Worm (Caenorhabditis elegans): ENCODE measurements around the gene gdi-1.

gdi-1 gene

ce11 chrIV:14802316-14802715 is 9.6 kb upstream of the gdi-1 start, which contains the start of gene Y57G11C.1142:
Y57G11C.1142 (plus strand) TSS chrIV:14802616.
- TF ChIP-seq aptf-2 (GFP tag; conservative IDR thresholded peaks at IDR 0.05), result no peak

ce11 chrIV:14800931-14801330 is 8.2 kb upstream of the gdi-1 start:
- TF ChIP-seq aptf-2 (GFP tag; conservative IDR thresholded peaks at IDR 0.05) (no peak), ztf-28 (GFP tag; IDR thresholded peaks at IDR 0.05) (no peak), hlh-26 (GFP tag; conservative IDR thresholded peaks at IDR 0.05) (no peak), D2030.7 (GFP tag; IDR thresholded peaks at IDR 0.05) (no peak), cebp-1 (GFP tag; IDR thresholded peaks at IDR 0.05) (no peak), cebp-1 (tag; optimal IDR thresholded peaks at IDR 0.05) (no peak), ztf-18 (tag; optimal IDR thresholded peaks at IDR 0.05) (no peak), snpc-3.4 (tag; optimal IDR thresholded peaks at IDR 0.05) (no peak), ztf-3 (GFP tag; optimal IDR thresholded peaks at IDR 0.05) (no peak), hsf-1 (GFP tag; IDR thresholded peaks at IDR 0.05) (no peak), fkh-3 (tag; optimal IDR thresholded peaks at IDR 0.05) (no peak), hmg-1.2 (GFP tag; IDR thresholded peaks at IDR 0.05) (no peak)

- TF ChIP-seq mel-28 (tag; optimal IDR thresholded peaks at IDR 0.05; ENCODE audit: borderline replicate concordance) (no peak), mes-4 (tag; optimal IDR thresholded peaks at IDR 0.05) (no peak), F55B11.4 (tag; optimal IDR thresholded peaks at IDR 0.05; ENCODE audit: borderline replicate concordance, insufficient read depth) (no peak), B0261.1 (tag; optimal IDR thresholded peaks at IDR 0.05) (no peak), snpc-3.4 (tag; optimal IDR thresholded peaks at IDR 0.05) (no peak), nhr-179 (tag; optimal IDR thresholded peaks at IDR 0.05) (no peak), gei-17 (GFP tag; optimal IDR thresholded peaks at IDR 0.05) (no peak), lin-26 (GFP tag; IDR thresholded peaks at IDR 0.05) (no peak), nfyb-1 (GFP tag; IDR thresholded peaks at IDR 0.05) (no peak), ztf-6 (GFP tag; IDR thresholded peaks at IDR 0.05) (no peak), ztf-25 (GFP tag; IDR thresholded peaks at IDR 0.05) (no peak), unc-62 (GFP tag; optimal IDR thresholded peaks at IDR 0.05) (no peak), tbp1 (GFP tag; optimal IDR thresholded peaks at IDR 0.05) (no peak), pbrm-1 (GFP tag; IDR thresholded peaks at IDR 0.05) (no peak), B0336.3 (GFP tag; IDR thresholded peaks at IDR 0.05) (no peak; the same call in 1 of the 2 replicates), madf-10 (tag; optimal IDR thresholded peaks at IDR 0.05) (no peak), let-526 (GFP tag; IDR thresholded peaks at IDR 0.05) (no peak), nfya-2 (GFP tag; IDR thresholded peaks at IDR 0.05) (no peak), lin-54 (GFP tag; optimal IDR thresholded peaks at IDR 0.05) (no peak), egl-18 (GFP tag; IDR thresholded peaks at IDR 0.05) (no peak), ceh-40 (GFP tag; IDR thresholded peaks at IDR 0.05) (no peak), snpc-4 (GFP tag; optimal IDR thresholded peaks at IDR 0.05) (no peak), snpc-4 (tag; optimal IDR thresholded peaks at IDR 0.05) (peak in 1 of 4 experiments; percentile 85), mcd-1 (GFP tag; IDR thresholded peaks at IDR 0.05) (0 out of 2 replicates have a peak, but pooled peaks have one; percentile 15), ceh-91 (GFP tag; IDR thresholded peaks at IDR 0.05) (no peak), F10E7.11 (tag; optimal IDR thresholded peaks at IDR 0.05) (no peak), hrde-1 (tag; optimal IDR thresholded peaks at IDR 0.05; ENCODE audit: borderline replicate concordance) (peak; percentile 55), F39B2.1 (GFP tag; IDR thresholded peaks at IDR 0.05) (no peak), aptf-2 (GFP tag; conservative IDR thresholded peaks at IDR 0.05) (no peak), attf-5 (GFP tag; optimal IDR thresholded peaks at IDR 0.05) (no peak), unc-130 (GFP tag; optimal IDR thresholded peaks at IDR 0.05) (no peak), madf-3 (GFP tag; IDR thresholded peaks at IDR 0.05) (0 out of 2 replicates have a peak, but pooled peaks have one; percentile 67), ceh-100 (GFP tag; IDR thresholded peaks at IDR 0.05) (no peak), hmg-20 (GFP tag; IDR thresholded peaks at IDR 0.05) (no peak), repo-1 (tag; optimal IDR thresholded peaks at IDR 0.05) (no peak), atf-7 (tag; optimal IDR thresholded peaks at IDR 0.05) (peak; percentile 23), ZK185.1 (tag; optimal IDR thresholded peaks at IDR 0.05; ENCODE audit: poor library complexity, severe bottlenecking) (no peak)
Measured at ce11 chrIV:14799186-14799585, 6.5 kb upstream of the gdi-1 start, which contains the start of gene Y57G11C.14. Y57G11C.14 (plus strand) TSS chrIV:14799311.

Measured in whole organism, young adult.